Fruit fly (Drosophila melanogaster) whole organism, embryonic: ENCODE measurements around the gene Glt.

Source experiments
- Asciz ChIP-seq: fragments of 200-800 bp; sonication (Bioruptor generic); optimal IDR thresholded peaks from 2 replicates; lab custom pipeline; 2017; ENCODE audit warnings: missing biosample characterization, mild to moderate bottlenecking, missing genetic modification characterization, missing genetic modification reagents
- Bgb ChIP-seq: fragments of 200-800 bp; sonication (Bioruptor generic); IDR thresholded peaks from 2 replicates; pipeline ENCODE4 v1.3.6; 2022; ENCODE audit warnings: missing biosample characterization, missing genetic modification characterization; ENCODE audit not compliant: partially characterized antibody
- CG10274 ChIP-seq: fragments of 200-800 bp; sonication (Bioruptor generic); optimal IDR thresholded peaks from 3 replicates; lab custom pipeline; 2017; ENCODE audit warnings: missing biosample characterization, mild to moderate bottlenecking, missing genetic modification characterization
- CG12236 ChIP-seq: fragments of 200-800 bp; sonication (Bioruptor generic); optimal IDR thresholded peaks from 2 replicates; lab custom pipeline; 2016; ENCODE audit warnings: missing biosample characterization, missing genetic modification characterization
- CG13424 ChIP-seq: fragments of 200-800 bp; sonication (Bioruptor generic); optimal IDR thresholded peaks from 2 replicates; lab custom pipeline; 2019; ENCODE audit warnings: missing biosample characterization, mild to moderate bottlenecking, missing genetic modification characterization, moderate library complexity
- CG14014 ChIP-seq: fragments of 200-800 bp; sonication (Bioruptor generic); IDR thresholded peaks from 2 replicates; pipeline ENCODE4 v1.3.6; 2022; ENCODE audit warnings: missing biosample characterization, missing genetic modification characterization
- CG15514 ChIP-seq: fragments of 200-800 bp; sonication (Bioruptor generic); optimal IDR thresholded peaks from 3 replicates; lab custom pipeline; 2017; ENCODE audit warnings: missing biosample characterization, missing genetic modification characterization, mild to moderate bottlenecking, moderate library complexity, missing genetic modification reagents
- CG15696 ChIP-seq: fragments of 200-800 bp; sonication (Bioruptor generic); optimal IDR thresholded peaks from 2 replicates; lab custom pipeline; 2019; ENCODE audit warnings: missing biosample characterization, mild to moderate bottlenecking, missing genetic modification characterization, moderate library complexity
- CG17385 ChIP-seq: fragments of 200-800 bp; sonication (Bioruptor generic); optimal IDR thresholded peaks from 3 replicates; lab custom pipeline; 2018; ENCODE audit warnings: missing biosample characterization, mild to moderate bottlenecking, missing genetic modification characterization
- CG18764 ChIP-seq: fragments of 200-800 bp; sonication (Bioruptor generic); optimal IDR thresholded peaks from 3 replicates; lab custom pipeline; 2016; ENCODE audit warnings: missing biosample characterization, missing genetic modification characterization
- CG30020 ChIP-seq: fragments of 200-800 bp; optimal IDR thresholded peaks from 2 replicates; lab custom pipeline; 2019; ENCODE audit warnings: missing biosample characterization, mild to moderate bottlenecking, missing genetic modification characterization, moderate library complexity
- CG3726 ChIP-seq: fragments of 200-800 bp; sonication (Bioruptor generic); IDR thresholded peaks from 3 replicates; pipeline ENCODE4, ENCODE4 v1.3.6; 2022; ENCODE audit warnings: missing biosample characterization, missing genetic modification characterization
- CG4404 ChIP-seq: fragments of 200-800 bp; sonication (Bioruptor generic); IDR thresholded peaks from 2 replicates; pipeline ENCODE4 v1.3.6; 2022; ENCODE audit warnings: missing biosample characterization, missing genetic modification characterization
- CG6175 ChIP-seq: fragments of 200-800 bp; sonication (Bioruptor generic); IDR thresholded peaks from 3 replicates; pipeline ENCODE4 v1.3.6; 2022; ENCODE audit warnings: missing biosample characterization, missing genetic modification characterization
- CG6791 ChIP-seq: fragments of 200-800 bp; sonication (Bioruptor generic); IDR thresholded peaks from 3 replicates; pipeline ENCODE4 v1.3.6; 2022; ENCODE audit warnings: missing biosample characterization, missing genetic modification characterization; ENCODE audit not compliant: partially characterized antibody
- CG6813 ChIP-seq: fragments of 200-800 bp; sonication (Bioruptor generic); optimal IDR thresholded peaks from 2 replicates; lab custom pipeline; 2017; ENCODE audit warnings: missing biosample characterization, missing genetic modification characterization, mild to moderate bottlenecking, moderate library complexity, missing genetic modification reagents
- CG7928 ChIP-seq: fragments of 200-800 bp; sonication (Bioruptor generic); optimal IDR thresholded peaks from 2 replicates; lab custom pipeline; 2017; ENCODE audit warnings: missing biosample characterization, mild to moderate bottlenecking, missing genetic modification characterization
- CG8765 ChIP-seq: fragments of 200-800 bp; sonication (Bioruptor generic); IDR thresholded peaks from 2 replicates; pipeline ENCODE4 v1.3.6; 2022; ENCODE audit warnings: missing biosample characterization, missing genetic modification characterization
- CG9437 ChIP-seq: fragments of 200-800 bp; sonication (Bioruptor generic); optimal IDR thresholded peaks from 2 replicates; lab custom pipeline; 2018; ENCODE audit warnings: missing biosample characterization, mild to moderate bottlenecking, missing genetic modification characterization
- CG9609 ChIP-seq: fragments of 200-800 bp; sonication (Bioruptor generic); optimal IDR thresholded peaks from 3 replicates; lab custom pipeline; 2016; ENCODE audit warnings: missing biosample characterization, missing genetic modification characterization
- Doc3 ChIP-seq: fragments of 200-800 bp; sonication (Bioruptor generic); IDR thresholded peaks from 3 replicates; pipeline ENCODE4 v1.3.6; 2022; ENCODE audit warnings: missing biosample characterization, missing genetic modification characterization; ENCODE audit not compliant: partially characterized antibody
- ERR ChIP-seq: fragments of 200-800 bp; sonication (Bioruptor generic); optimal IDR thresholded peaks from 2 replicates; lab custom pipeline; 2016; ENCODE audit warnings: missing biosample characterization, missing genetic modification characterization
- Fer2 ChIP-seq: fragments of 200-800 bp; sonication (Bioruptor generic); optimal IDR thresholded peaks from 2 replicates; lab custom pipeline; 2018; ENCODE audit warnings: missing biosample characterization, mild to moderate bottlenecking, missing genetic modification characterization, moderate library complexity
- HLH3B ChIP-seq: fragments of 200-800 bp; sonication (Bioruptor generic); IDR thresholded peaks from 2 replicates; pipeline ENCODE4 v1.3.6; 2022; ENCODE audit warnings: missing biosample characterization, missing genetic modification characterization
- Lpt ChIP-seq: fragments of >200 bp; optimal IDR thresholded peaks from 2 replicates; lab custom pipeline; 2018; ENCODE audit warnings: missing biosample characterization, missing genetic modification characterization
- Nf-YA ChIP-seq: fragments of 200-800 bp; sonication (Bioruptor generic); IDR thresholded peaks from 2 replicates; pipeline ENCODE4 v1.3.6; 2022; ENCODE audit warnings: missing biosample characterization, missing genetic modification characterization
- Oaz ChIP-seq: fragments of 200-800 bp; sonication (Bioruptor generic); IDR thresholded peaks from 2 replicates; pipeline ENCODE4 v1.3.6; 2022; ENCODE audit warnings: missing biosample characterization, missing genetic modification characterization
- Rfx ChIP-seq: fragments of 200-800 bp; sonication (Bioruptor generic); IDR thresholded peaks from 2 replicates; pipeline ENCODE4 v1.3.6; 2022; ENCODE audit warnings: missing biosample characterization, missing genetic modification characterization
- TFAM ChIP-seq: fragments of 200-800 bp; sonication (Bioruptor generic); optimal IDR thresholded peaks from 2 replicates; lab custom pipeline; 2017; ENCODE audit warnings: missing biosample characterization, missing genetic modification characterization, inconsistent platforms
- Usf ChIP-seq: fragments of 200-800 bp; sonication (Bioruptor generic); optimal IDR thresholded peaks from 2 replicates; lab custom pipeline; 2017; ENCODE audit warnings: missing genotype, missing biosample characterization, missing genetic modification characterization
- Vsx1 ChIP-seq: fragments of 200-800 bp; sonication (Bioruptor generic); optimal IDR thresholded peaks from 2 replicates; lab custom pipeline; 2017; ENCODE audit warnings: missing biosample characterization, mild to moderate bottlenecking, missing genetic modification characterization, missing genetic modification reagents
- ash1 ChIP-seq: fragments of 200-800 bp; sonication (Bioruptor generic); optimal IDR thresholded peaks from 2 replicates; lab custom pipeline; 2018; ENCODE audit warnings: missing biosample characterization, mild to moderate bottlenecking, missing genetic modification characterization
- btn ChIP-seq: fragments of 200-800 bp; sonication (Bioruptor generic); optimal IDR thresholded peaks from 2 replicates; lab custom pipeline; 2016; ENCODE audit warnings: missing biosample characterization, missing genetic modification characterization
- cato ChIP-seq: fragments of 200-800 bp; sonication (Bioruptor generic); optimal IDR thresholded peaks from 2 replicates; lab custom pipeline; 2016; ENCODE audit warnings: missing biosample characterization, missing genetic modification characterization, borderline replicate concordance
- chm ChIP-seq: fragments of 200-800 bp; sonication (Bioruptor generic); IDR thresholded peaks from 2 replicates; pipeline ENCODE4 v1.3.6; 2022; ENCODE audit warnings: missing biosample characterization, missing genetic modification characterization
- crp ChIP-seq, 2 experiments: fragments of 200-800 bp; sonication (Bioruptor generic); optimal IDR thresholded peaks; 2 replicates in 1 of 2; 3 replicates in 1 of 2; lab custom pipeline; 2017; ENCODE audit warnings: missing biosample characterization in 2 of 2, missing genetic modification characterization in 2 of 2, mild to moderate bottlenecking in 1 of 2, moderate library complexity in 1 of 2
- eyg ChIP-seq: fragments of 200-800 bp; sonication (Bioruptor generic); optimal IDR thresholded peaks from 3 replicates; lab custom pipeline; 2016; ENCODE audit warnings: missing biosample characterization, missing genetic modification characterization
- gce ChIP-seq: fragments of 200-800 bp; sonication (Bioruptor generic); IDR thresholded peaks from 3 replicates; pipeline ENCODE4 v1.3.6; 2022; ENCODE audit warnings: missing biosample characterization, missing genetic modification characterization
- ham ChIP-seq: fragments of 200-800 bp; sonication (Bioruptor generic); IDR thresholded peaks from 2 replicates; pipeline ENCODE4 v1.3.6; 2022; ENCODE audit warnings: missing biosample characterization, missing genetic modification characterization
- hb ChIP-seq: fragments of 200-800 bp; sonication (Bioruptor generic); IDR thresholded peaks from 3 replicates; pipeline ENCODE4 v1.3.6; 2022; ENCODE audit warnings: missing biosample characterization, missing genetic modification characterization; ENCODE audit not compliant: partially characterized antibody
- jumu ChIP-seq: fragments of 200-800 bp; sonication (Bioruptor generic); optimal IDR thresholded peaks from 3 replicates; lab custom pipeline; 2016; ENCODE audit warnings: missing biosample characterization, missing genetic modification characterization
- lmd ChIP-seq: fragments of 200-800 bp; sonication (Bioruptor generic); IDR thresholded peaks from 2 replicates; pipeline ENCODE4 v1.3.6; 2022; ENCODE audit warnings: missing biosample characterization, missing genetic modification characterization
- lov ChIP-seq, 2 experiments: fragments of 200-800 bp in 1 of 2; fragments of >200 bp in 1 of 2; sonication (Bioruptor generic) in 1 of 2; IDR thresholded peaks in 1 of 2; optimal IDR thresholded peaks in 1 of 2; 2 replicates in 1 of 2; 3 replicates in 1 of 2; pipeline versions ENCODE4 v1.3.6 to Lab custom; 2017 to 2022; ENCODE audit warnings: missing biosample characterization in 1 of 2, missing genetic modification characterization in 1 of 2
- maf-S ChIP-seq: fragments of 200-800 bp; sonication (Bioruptor generic); optimal IDR thresholded peaks from 2 replicates; lab custom pipeline; 2016; ENCODE audit warnings: missing biosample characterization, missing genetic modification characterization
- nau ChIP-seq: fragments of 200-800 bp; sonication (Bioruptor generic); optimal IDR thresholded peaks from 3 replicates; lab custom pipeline; 2017; ENCODE audit warnings: missing biosample characterization, mild to moderate bottlenecking, missing genetic modification characterization, missing genetic modification reagents
- pnt ChIP-seq: fragments of 200-800 bp; sonication (Bioruptor generic); optimal IDR thresholded peaks from 3 replicates; lab custom pipeline; 2016; ENCODE audit warnings: missing biosample characterization, missing genetic modification characterization
- pros ChIP-seq: fragments of 200-800 bp; sonication (Bioruptor generic); optimal IDR thresholded peaks from 3 replicates; lab custom pipeline; 2019; ENCODE audit warnings: missing biosample characterization, mild to moderate bottlenecking, missing genetic modification characterization, moderate library complexity
- pum ChIP-seq: fragments of 200-800 bp; sonication (Bioruptor generic); optimal IDR thresholded peaks from 2 replicates; lab custom pipeline; 2016; ENCODE audit warnings: missing biosample characterization, missing genetic modification characterization
- tll ChIP-seq, 2 experiments: fragments of 200-800 bp in 1 of 2; fragments of >200 bp in 1 of 2; sonication (Bioruptor generic) in 1 of 2; optimal IDR thresholded peaks; 2 replicates each; lab custom pipeline; 2017 to 2019; ENCODE audit warnings: missing biosample characterization in 2 of 2, missing genetic modification characterization in 2 of 2, mild to moderate bottlenecking in 1 of 2, moderate library complexity in 1 of 2
- wdn ChIP-seq: fragments of 200-800 bp; sonication (Bioruptor generic); IDR thresholded peaks from 2 replicates; pipeline ENCODE4 v1.3.6; 2022; ENCODE audit warnings: missing biosample characterization, missing genetic modification characterization

Gene Glt

dm6 chr2L:8699895-8700314, 27.4 kb downstream of the Glt start (continued):
- peak; percentile 39; the same call in 1 of the 2 replicates for TF ChIP-seq chm
- TF ChIP-seq CG15514 = peak; percentile 34
- no peak for TF ChIP-seq jumu (GFP tag; lab: Kevin White, UChicago)
- TF ChIP-seq HLH3B = no peak
- TF ChIP-seq Lpt (GFP tag; lab: Kevin White, UChicago) = no peak
- no peak for TF ChIP-seq tll (GFP tag; optimal IDR thresholded peaks at IDR 0.05; lab: Kevin White, UChicago)
- peak; percentile 79 for TF ChIP-seq Asciz
- TF ChIP-seq maf-S (GFP tag; lab: Kevin White, UChicago) = no peak
- TF ChIP-seq cato = no peak
- TF ChIP-seq CG6813 (GFP tag; lab: Kevin White, UChicago) = peak; percentile 55
- no peak for TF ChIP-seq CG9609 (GFP tag; lab: Kevin White, UChicago)
- no peak for TF ChIP-seq crp (GFP tag; optimal IDR thresholded peaks at IDR 0.05; lab: Kevin White, UChicago)
- no peak for TF ChIP-seq pum
- TF ChIP-seq CG10274 (GFP tag; lab: Kevin White, UChicago) = peak; percentile 15
- no peak for TF ChIP-seq lov (optimal IDR thresholded peaks at IDR 0.05; lab: Kevin White, UChicago)
- no peak for TF ChIP-seq lov (GFP tag; IDR thresholded peaks at IDR 0.05; lab: Robert Waterston, UW)
- TF ChIP-seq Fer2 (tag; lab: Kevin White, UChicago) = peak; percentile 52
- peak; percentile 71; the same call in 1 of the 2 replicates for TF ChIP-seq CG14014 (GFP tag; lab: Robert Waterston, UW)
- TF ChIP-seq Vsx1 (GFP tag; lab: Kevin White, UChicago) = peak; percentile 72
- TF ChIP-seq CG15696 (tag; lab: Kevin White, UChicago) = no peak
- TF ChIP-seq Bgb (GFP tag; lab: Robert Waterston, UW) = no peak
- TF ChIP-seq lmd (GFP tag; lab: Robert Waterston, UW) = no peak
- peak; percentile 46; the same call in 1 of the 2 replicates for TF ChIP-seq Rfx (GFP tag; lab: Robert Waterston, UW)
- TF ChIP-seq hb (GFP tag; lab: Robert Waterston, UW) = no peak
- TF ChIP-seq Doc3 (GFP tag; lab: Robert Waterston, UW) = no peak
- TF ChIP-seq CG13424 (tag; lab: Kevin White, UChicago) = peak; percentile 61
- no peak for TF ChIP-seq CG6791 (GFP tag; lab: Robert Waterston, UW)
- no peak for TF ChIP-seq CG4404 (GFP tag; lab: Robert Waterston, UW)
- TF ChIP-seq pnt = no peak
- peak; percentile 65 for TF ChIP-seq CG17385 (GFP tag; lab: Kevin White, UChicago)
- TF ChIP-seq pros (GFP tag; lab: Kevin White, UChicago) = no peak
- TF ChIP-seq Nf-YA = no peak; the same call in 1 of the 2 replicates
- TF ChIP-seq CG30020 (tag; lab: Kevin White, UChicago) = no peak
- TF ChIP-seq btn (GFP tag; lab: Kevin White, UChicago) = no peak
- TF ChIP-seq CG8765 = no peak
- TF ChIP-seq CG9437 (GFP tag; lab: Kevin White, UChicago) = no peak
- TF ChIP-seq ash1 (GFP tag; lab: Kevin White, UChicago) = no peak
- no peak for TF ChIP-seq CG12236
- TF ChIP-seq TFAM (GFP tag; lab: Kevin White, UChicago) = no peak
- no peak for TF ChIP-seq ERR
- no peak for TF ChIP-seq Oaz (GFP tag; lab: Robert Waterston, UW)
- TF ChIP-seq CG18764 (GFP tag; lab: Kevin White, UChicago) = no peak
- TF ChIP-seq nau (GFP tag; lab: Kevin White, UChicago) = peak; percentile 41
- TF ChIP-seq CG7928 = no peak
- TF ChIP-seq CG3726 (GFP tag; lab: Robert Waterston, UW) = no peak
- no peak for TF ChIP-seq CG6175 (GFP tag; lab: Robert Waterston, UW)
- TF ChIP-seq ham (GFP tag; lab: Robert Waterston, UW) = no peak
- TF ChIP-seq Usf (GFP tag; lab: Kevin White, UChicago) = no peak
- no peak for TF ChIP-seq gce (GFP tag; lab: Robert Waterston, UW)
- no peak for TF ChIP-seq eyg (GFP tag; lab: Kevin White, UChicago)
- TF ChIP-seq wdn = no peak
